Fruit fly (Drosophila melanogaster) whole organism, embryonic: Measurements from ENCODE around the gene CG42866.

ENCODE experiments used
- CG11085 ChIP-seq: fragments of 200-800 bp; sonication (Bioruptor generic); IDR thresholded peaks from 2 replicates; pipeline ENCODE4 v1.3.6; 2022; ENCODE audit warnings: missing biosample characterization, missing genetic modification characterization
- CG33213 ChIP-seq: fragments of 200-800 bp; sonication (Bioruptor generic); optimal IDR thresholded peaks from 3 replicates; lab custom pipeline; 2016; ENCODE audit warnings: missing biosample characterization, missing genetic modification characterization
- CG3995 ChIP-seq: fragments of 200-800 bp; sonication (Bioruptor generic); optimal IDR thresholded peaks from 3 replicates; lab custom pipeline; 2016; ENCODE audit warnings: missing biosample characterization, missing genetic modification characterization
- CG9876 ChIP-seq: fragments of 200-800 bp; sonication (Bioruptor generic); optimal IDR thresholded peaks from 2 replicates; lab custom pipeline; 2016; ENCODE audit warnings: missing biosample characterization, missing genetic modification characterization
- Sin3A ChIP-seq: fragments of >200 bp; optimal IDR thresholded peaks from 2 replicates; lab custom pipeline; 2018
- bsh ChIP-seq, 2 experiments: fragments of 200-800 bp; sonication (Bioruptor generic); optimal IDR thresholded peaks; 2 replicates each; lab custom pipeline; 2017 to 2018; ENCODE audit warnings: mild to moderate bottlenecking in 2 of 2, missing biosample characterization in 2 of 2, missing genetic modification characterization in 2 of 2, moderate library complexity in 1 of 2
- emc ChIP-seq: fragments of 200-800 bp; sonication (Bioruptor generic); optimal IDR thresholded peaks from 2 replicates; lab custom pipeline; 2016; ENCODE audit warnings: missing biosample characterization, missing genetic modification characterization
- h ChIP-seq: fragments of >200 bp; optimal IDR thresholded peaks from 2 replicates; lab custom pipeline; 2017

dm6 chr2L:19930102-19930501 lies 31.4 kb downstream of the CG42866 start:
- no peak for TF ChIP-seq CG9876 (GFP tag; lab: Kevin White, UChicago)
- TF ChIP-seq bsh (GFP tag; optimal IDR thresholded peaks at IDR 0.05; lab: Kevin White, UChicago) = peak in 1 of 2 experiments; percentile 54
- no peak for TF ChIP-seq h (lab: Kevin White, UChicago)
- TF ChIP-seq Sin3A (lab: Kevin White, UChicago) = no peak
- TF ChIP-seq emc (GFP tag; lab: Kevin White, UChicago) = no peak
- no peak for TF ChIP-seq CG11085 (GFP tag; lab: Robert Waterston, UW)
- TF ChIP-seq CG33213 (GFP tag; lab: Kevin White, UChicago) = no peak
- no peak for TF ChIP-seq CG3995
